Fruit fly (Drosophila melanogaster) ovary, adult (tissue): Measurements from ENCODE around the gene Oga.

Experiments used
- CG17801 ChIP-seq: fragments of 200-800 bp; optimal IDR thresholded peaks from 2 replicates; lab custom pipeline; 2019; ENCODE audit warnings: missing biosample characterization, mild to moderate bottlenecking, missing genetic modification characterization, moderate library complexity; ENCODE audit not compliant: partially characterized antibody

The Oga gene

DNA sequence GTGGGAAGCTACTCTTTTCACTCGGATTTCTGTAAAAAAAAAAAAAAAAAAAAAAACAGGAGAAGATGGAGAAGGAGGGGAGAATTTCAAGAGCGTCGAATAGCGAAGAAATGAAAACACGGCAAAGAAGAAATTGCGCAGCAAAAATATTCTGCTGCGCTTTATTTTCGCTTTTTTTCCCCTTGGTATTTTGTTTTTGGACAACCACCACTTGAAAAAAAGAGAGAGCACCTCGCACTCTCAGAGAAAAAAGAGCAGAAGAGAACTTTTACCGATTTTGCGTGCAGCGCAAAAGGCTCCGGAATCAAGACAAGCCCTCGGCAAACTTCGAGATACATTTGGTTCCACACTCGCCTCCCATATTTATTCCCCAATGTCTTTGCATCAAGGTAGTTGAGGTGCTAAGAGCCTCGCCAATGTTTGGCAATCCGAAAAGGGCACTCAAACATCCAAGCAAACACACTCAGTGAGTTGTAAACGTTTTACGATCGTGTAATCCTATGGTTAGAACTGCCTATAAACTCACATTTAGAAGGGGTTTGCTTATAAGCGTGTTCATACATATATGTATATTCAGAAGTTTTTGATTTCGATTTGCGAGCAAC lies 28.0 kb upstream of the Oga start:
- TF ChIP-seq CG17801 (GFP tag; lab: Kevin White, UChicago), result no peak

DNA sequence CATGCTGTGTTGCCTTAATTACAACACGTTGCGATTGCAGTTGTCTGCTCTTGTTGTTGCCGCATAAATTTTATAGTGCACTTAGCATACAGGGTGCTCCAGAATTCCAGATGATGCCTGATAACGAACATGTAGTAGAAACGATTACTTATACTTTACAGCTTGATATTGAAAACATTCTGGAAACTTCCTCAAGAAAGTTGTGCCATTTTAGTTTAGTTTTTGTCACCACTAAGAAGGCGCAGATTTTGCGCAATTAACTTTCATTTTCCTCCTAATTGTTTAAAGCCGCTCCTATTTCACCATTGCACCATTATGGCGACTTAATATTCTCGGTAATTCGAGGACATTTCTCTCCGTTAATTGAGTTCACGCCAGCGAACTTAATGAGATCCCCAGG lies 26.6 kb upstream of the Oga start:
- TF ChIP-seq CG17801 (GFP tag; lab: Kevin White, UChicago), result no peak

DNA sequence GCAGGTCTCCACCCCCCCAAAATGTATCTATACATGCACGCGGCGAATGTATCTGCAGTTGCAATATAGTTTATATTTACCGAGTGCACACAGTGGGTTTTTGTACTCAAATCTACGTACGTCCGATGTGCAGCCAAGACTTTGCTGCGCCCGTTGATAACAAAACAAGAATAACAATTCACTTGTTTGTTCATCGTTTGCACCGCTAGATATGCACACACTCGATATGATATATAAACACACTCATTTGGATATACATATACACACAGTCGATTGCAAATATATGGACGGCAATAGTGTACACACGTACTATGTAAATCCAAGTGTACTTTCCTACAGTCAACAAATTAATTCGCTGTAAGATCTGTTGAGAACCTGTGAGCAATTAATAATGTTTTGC lies 25.1 kb upstream of the Oga start:
- TF ChIP-seq CG17801 (GFP tag; lab: Kevin White, UChicago), result no peak

DNA sequence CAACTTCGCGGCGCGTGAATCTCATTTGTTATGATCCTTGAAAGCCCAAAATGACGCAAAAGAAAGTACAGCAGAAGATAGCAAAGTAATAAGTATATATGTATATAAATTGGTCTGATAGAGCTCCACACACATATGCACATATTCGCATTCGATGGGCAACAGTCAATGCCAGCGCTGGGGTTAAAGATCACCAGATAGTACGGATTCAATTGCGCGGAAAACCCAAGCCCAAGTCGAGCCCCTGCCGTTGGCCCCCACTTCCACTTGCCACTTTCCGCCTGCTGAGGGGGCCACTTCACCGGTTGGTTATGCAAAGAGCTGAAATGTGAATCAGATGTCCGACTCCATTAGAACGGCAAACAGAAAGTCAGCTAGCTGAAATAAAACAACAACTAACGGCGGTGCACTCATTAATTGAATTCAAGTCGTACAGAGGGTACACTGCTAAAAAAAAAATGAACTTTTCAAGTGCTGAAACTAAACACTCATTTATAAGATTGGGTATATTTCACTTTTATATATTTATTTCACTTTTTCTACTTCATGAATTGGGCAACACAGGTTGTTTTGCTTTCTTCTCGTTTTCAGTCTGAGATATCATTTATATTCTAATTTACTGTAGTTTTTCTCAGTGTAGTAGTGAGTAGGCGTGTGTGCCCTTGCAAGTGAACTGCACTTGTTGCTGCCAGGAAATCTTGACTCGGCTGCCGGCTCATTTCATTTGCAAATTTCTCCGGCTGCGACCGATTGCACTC lies 23.5 kb upstream of the Oga start:
- TF ChIP-seq CG17801 (GFP tag; lab: Kevin White, UChicago), result no peak

DNA sequence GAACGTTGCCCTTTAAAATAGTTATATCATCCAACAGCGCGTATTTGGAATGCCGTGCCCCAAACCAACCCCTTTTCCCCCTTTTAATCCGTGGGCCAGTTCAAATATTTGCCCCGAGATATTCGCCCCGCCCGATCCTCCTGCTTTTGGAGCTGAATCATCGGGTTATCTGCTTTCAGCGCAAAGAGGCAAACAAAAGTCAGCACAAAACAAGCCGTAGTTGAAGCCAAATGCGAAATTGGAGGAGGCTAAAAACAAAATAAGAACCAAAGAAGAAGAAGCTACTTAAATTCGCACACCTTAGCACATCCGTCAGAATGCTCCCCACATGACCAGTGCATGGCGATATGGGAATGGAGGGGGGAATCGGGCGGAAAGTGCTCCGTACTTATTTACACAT lies 21.3 kb upstream of the Oga start:
- TF ChIP-seq CG17801 (GFP tag; lab: Kevin White, UChicago), result peak; percentile 39

DNA sequence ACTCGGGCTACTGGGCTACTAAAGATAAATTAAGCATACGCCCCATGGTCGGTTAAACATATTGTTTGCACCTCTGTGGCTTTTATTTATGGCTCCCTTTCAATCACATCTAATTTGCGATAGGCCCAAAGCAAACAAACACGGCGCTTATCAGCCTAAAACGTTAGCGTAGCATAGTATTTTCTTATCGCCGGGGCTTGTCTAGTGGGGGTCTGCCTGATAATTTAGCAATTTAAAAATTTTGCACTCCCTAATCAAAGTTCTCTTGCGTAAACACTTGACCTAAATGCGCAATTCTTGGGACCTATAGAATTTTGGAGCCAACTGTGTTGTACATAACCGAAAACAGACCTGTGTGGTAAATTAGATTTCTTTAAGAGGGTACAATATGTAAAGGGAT lies 20.8 kb upstream of the Oga start:
- no peak for TF ChIP-seq CG17801 (GFP tag; lab: Kevin White, UChicago)

DNA sequence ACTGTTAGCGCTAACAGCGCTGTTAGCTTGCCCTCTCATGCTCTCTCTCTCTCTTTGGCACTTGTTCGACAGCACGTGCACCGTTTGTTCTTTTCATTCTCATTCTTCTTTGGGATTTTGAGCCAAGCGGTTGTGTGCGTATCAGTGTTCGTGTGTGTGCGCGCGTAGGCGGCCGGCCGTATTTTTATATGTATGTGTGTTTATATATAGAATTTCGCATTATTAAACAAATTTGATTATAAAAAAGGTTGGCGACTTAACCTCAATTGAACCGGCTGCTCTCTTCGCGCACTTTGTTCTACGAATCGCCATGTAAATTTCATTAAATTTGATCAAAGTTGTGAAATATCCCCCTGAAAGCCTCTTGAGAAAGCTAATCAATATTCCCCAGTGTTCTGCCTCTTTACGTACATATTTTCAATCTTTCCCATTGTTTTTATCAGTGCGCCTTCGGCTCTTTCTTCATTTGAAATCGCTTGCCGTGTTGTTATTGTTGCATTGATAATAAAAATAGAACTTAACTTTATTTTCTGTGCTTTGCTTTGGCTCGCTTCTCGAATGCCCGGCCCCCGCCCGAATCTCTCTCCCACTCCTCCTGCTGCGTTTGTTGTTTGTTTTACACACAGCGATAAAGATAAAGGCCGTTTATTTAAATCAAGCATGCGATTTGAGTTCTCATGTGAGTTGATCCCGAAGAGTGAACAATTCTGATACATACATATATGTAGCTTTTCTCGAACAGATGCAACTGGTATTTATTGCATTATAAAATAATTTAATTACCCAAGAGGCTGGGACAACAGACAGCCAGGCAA lies 19.6 kb upstream of the Oga start:
- no peak for TF ChIP-seq CG17801 (GFP tag; lab: Kevin White, UChicago)

DNA sequence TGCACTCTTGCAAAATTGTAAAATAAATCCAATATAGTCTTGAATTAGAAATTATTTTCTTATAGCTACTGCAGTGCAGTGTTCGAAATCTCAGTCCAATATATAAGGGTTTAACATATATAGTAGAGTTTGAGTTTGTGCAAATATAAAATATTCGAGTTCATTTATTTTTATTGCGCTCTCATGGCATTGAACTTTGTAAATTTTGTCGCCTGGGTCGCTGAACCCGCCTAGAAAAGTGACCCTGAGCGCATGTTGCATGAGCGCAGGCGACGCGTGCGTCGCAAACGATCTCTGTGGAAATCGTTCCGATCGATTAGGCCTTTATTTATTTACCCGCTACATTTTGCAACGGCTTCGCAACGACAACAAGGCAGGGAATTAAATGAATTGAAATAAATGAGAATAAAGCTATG lies 18.9 kb upstream of the Oga start:
- TF ChIP-seq CG17801 (GFP tag; lab: Kevin White, UChicago), result no peak

DNA sequence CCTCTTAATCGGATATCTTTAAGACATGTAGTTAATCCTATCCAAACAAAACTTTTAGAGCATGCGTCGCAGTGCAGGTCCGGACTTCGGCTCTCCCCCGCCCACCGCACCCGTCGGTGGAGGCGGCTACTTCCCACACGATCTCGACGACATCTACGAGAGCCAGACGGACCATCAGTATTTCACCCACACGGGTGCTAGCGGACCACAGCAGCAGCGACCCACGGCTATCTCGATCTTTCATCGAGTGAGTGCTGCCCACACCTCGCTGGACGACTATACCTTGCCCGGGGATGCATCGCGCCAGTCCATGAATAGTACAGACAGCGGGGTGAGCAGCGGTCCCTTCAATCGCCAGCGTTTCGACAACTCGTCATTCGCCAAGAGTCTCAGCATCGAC lies 17.2 kb upstream of the Oga start:
- no peak for TF ChIP-seq CG17801 (GFP tag; lab: Kevin White, UChicago)

DNA sequence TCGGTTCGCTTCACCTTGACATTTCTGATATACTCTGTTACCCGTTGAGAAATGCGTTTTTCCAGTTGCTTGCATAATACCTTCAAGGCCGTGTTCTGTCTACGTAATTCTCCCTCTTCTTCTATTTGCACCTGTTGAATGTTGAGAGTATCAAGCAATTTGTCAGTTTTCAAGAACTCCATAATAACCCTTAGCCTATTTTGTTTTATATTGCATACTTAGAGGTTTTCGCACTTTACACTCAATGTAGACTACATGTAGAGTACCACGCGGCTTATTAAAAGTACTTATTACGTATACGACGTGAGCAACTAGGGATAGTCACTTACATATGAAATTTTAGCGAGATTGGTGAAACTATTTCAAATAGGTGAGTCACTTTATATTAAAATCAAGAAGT lies 15.7 kb upstream of the Oga start:
- TF ChIP-seq CG17801 (GFP tag; lab: Kevin White, UChicago), result peak; percentile 16

DNA sequence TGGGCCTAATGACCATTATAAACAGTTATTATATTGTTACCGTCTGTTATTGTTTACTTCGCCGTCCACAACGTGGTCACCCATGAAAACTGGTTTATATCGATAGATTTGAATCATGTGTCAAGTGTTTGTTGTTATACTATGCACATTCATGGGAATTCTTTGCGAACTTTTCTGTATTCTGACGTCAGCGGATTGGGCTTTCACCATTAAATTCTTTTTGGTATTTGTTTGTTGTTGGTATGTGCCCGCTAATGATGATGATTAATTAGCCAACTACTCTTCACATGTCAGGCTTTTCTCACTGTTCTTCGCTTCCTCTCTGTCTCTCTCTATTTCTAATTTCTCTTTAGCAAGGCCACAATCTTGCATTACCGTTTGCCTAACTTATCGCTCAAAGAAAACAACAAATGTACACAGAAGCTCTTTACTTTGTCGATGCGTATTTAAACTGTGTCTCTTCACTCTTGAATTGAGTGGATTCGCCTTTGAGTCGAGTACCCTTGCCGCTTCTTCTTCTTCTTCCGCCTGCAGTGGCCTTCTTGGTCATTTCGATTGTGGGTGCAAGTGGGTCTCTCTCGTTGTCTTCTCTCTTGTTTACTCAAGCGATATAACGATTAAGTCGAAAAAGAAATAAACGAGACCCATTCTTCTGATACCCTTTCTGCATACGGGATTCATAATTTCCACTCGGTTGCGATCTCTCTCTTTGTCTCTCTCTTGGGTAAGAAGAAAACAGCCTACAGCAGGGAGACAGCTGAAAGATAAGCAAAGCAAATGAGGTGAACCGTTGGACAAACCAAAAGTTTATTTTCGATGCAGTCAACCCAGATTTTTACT lies 15.0 kb upstream of the Oga start:
- TF ChIP-seq CG17801 (GFP tag; lab: Kevin White, UChicago), result no peak

DNA sequence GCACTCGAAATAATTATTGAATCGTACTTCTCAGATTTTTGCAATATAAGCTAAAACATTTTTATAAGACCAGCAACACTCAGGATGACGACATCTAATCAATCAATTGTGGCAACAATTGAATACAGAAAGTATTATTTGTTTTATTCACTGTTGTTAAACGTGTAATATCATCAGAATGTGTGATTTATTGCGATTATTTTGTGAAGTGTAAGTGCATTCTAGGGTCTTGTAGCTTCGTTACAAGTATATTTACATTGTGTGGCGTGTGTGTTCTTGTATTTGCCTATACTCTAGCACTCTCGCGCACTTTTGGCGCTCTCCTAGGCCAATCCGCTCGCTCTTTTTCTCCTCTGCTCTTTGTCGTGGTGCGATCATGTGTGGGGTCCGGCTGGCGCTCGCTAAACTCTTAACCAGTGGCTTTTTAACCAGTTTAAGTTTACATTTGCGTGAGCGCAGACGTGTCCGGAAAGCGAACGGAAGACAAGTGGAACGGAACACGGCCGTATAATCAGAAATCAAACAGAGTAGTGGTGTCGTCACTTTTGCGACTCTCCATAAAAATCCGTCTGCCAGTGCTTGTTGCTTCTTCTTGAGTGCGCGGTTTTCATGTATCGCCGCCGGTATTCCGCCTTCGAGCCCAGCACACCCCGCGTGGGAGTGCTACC lies 14.2 kb upstream of the Oga start:
- TF ChIP-seq CG17801 (GFP tag; lab: Kevin White, UChicago), result peak; percentile 90

DNA sequence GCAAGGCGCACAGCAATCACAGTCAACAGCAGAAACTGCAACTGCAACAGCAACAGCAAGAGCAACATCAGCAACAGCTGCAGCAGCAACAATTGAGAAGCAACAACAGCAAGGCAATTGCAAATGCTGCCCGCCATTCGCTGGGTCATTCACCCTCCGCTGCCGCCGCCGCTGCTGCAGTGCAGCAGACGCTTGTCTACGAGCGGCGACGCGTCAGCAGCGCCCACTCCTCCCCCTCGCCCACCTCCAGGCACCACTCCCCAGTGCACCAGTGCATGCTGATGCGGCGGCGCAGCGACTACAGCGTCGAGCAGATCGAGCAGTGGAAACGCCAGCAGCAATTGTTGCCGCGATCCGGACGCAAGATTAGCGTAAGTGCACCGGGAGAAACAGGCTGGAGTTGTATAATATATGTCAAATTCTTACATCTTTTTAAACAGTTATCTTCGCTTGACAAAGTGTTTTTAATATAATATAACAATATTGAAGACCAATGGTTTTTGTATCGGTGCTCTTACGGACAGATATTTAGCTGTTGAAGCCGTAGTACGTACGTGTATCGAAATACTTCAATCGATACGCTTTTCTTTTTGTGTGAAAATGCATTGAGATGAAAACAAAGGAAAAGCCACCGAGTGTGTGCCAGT lies 13.1 kb upstream of the Oga start:
- TF ChIP-seq CG17801 (GFP tag; lab: Kevin White, UChicago), result no peak

DNA sequence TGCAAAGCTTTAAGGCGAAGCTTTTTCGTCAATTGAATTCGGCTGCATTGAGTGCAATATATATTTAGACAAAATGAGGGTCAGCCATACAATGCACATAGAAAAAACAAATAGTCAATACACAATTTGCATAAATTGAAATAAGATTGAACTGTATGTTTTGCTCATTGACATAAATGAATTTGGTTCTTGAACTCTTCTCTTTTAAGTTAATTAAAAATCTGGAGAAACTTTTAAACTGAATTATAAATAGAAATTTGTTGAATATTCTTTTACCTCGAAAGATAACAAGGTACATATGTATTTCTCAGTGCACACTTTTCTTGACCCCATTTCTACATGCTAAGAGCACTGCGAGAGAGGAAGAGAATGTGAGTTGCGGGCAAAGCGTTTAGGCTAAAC lies 12.5 kb upstream of the Oga start:
- no peak for TF ChIP-seq CG17801 (GFP tag; lab: Kevin White, UChicago)
